Fruit fly (Drosophila melanogaster) whole organism, embryonic: ENCODE results near the gene Mtch.

Source experiments
- Ada2b ChIP-seq: fragments of 200-800 bp; sonication (Bioruptor generic); IDR thresholded peaks from 2 replicates; pipeline ENCODE4 v1.3.6; 2022; ENCODE audit warnings: missing biosample characterization, missing genetic modification characterization
- BEAF-32 ChIP-seq: fragments of 200-800 bp; sonication (Bioruptor generic); optimal IDR thresholded peaks from 3 replicates; lab custom pipeline; 2017; ENCODE audit warnings: missing biosample characterization, missing genetic modification characterization, mild to moderate bottlenecking, moderate library complexity, missing genetic modification reagents
- CG12659 ChIP-seq: fragments of 200-800 bp; sonication (Bioruptor generic); optimal IDR thresholded peaks from 3 replicates; lab custom pipeline; 2017; ENCODE audit warnings: mild to moderate bottlenecking, missing biosample characterization, missing genetic modification reagents, missing genetic modification characterization
- CG12769 ChIP-seq: fragments of 200-800 bp; sonication (Bioruptor generic); optimal IDR thresholded peaks from 2 replicates; lab custom pipeline; 2019; ENCODE audit warnings: missing biosample characterization, mild to moderate bottlenecking, missing genetic modification characterization, moderate library complexity
- CG13287 ChIP-seq: fragments of 200-800 bp; sonication (Bioruptor generic); IDR thresholded peaks from 2 replicates; pipeline ENCODE4 v1.3.6; 2022; ENCODE audit warnings: missing biosample characterization, missing genetic modification characterization; ENCODE audit not compliant: partially characterized antibody
- CG14710 ChIP-seq: fragments of 200-800 bp; sonication (Bioruptor generic); optimal IDR thresholded peaks from 3 replicates; lab custom pipeline; 2019; ENCODE audit warnings: missing biosample characterization, mild to moderate bottlenecking, missing genetic modification characterization, moderate library complexity
- CG14860 ChIP-seq: fragments of 200-800 bp; sonication (Bioruptor generic); IDR thresholded peaks from 3 replicates; pipeline ENCODE4 v1.3.6; 2022; ENCODE audit warnings: missing biosample characterization, missing genetic modification characterization; ENCODE audit not compliant: partially characterized antibody
- CG15514 ChIP-seq: fragments of 200-800 bp; sonication (Bioruptor generic); optimal IDR thresholded peaks from 3 replicates; lab custom pipeline; 2017; ENCODE audit warnings: missing biosample characterization, missing genetic modification characterization, mild to moderate bottlenecking, moderate library complexity, missing genetic modification reagents
- CG16813 ChIP-seq: fragments of 200-800 bp; sonication (Bioruptor generic); IDR thresholded peaks from 3 replicates; pipeline ENCODE4 v1.3.6; 2022; ENCODE audit warnings: missing biosample characterization, missing genetic modification characterization; ENCODE audit not compliant: partially characterized antibody
- CG17385 ChIP-seq: fragments of 200-800 bp; sonication (Bioruptor generic); optimal IDR thresholded peaks from 3 replicates; lab custom pipeline; 2018; ENCODE audit warnings: missing biosample characterization, mild to moderate bottlenecking, missing genetic modification characterization
- CG17829 ChIP-seq: fragments of 200-800 bp; optimal IDR thresholded peaks from 2 replicates; lab custom pipeline; 2019; ENCODE audit warnings: missing biosample characterization, mild to moderate bottlenecking, missing genetic modification characterization, moderate library complexity
- CG2129 ChIP-seq: fragments of 200-800 bp; sonication (Bioruptor generic); IDR thresholded peaks from 2 replicates; pipeline ENCODE4 v1.3.6; 2022; ENCODE audit warnings: missing biosample characterization, missing genetic modification characterization; ENCODE audit not compliant: partially characterized antibody
- CG30020 ChIP-seq: fragments of 200-800 bp; optimal IDR thresholded peaks from 2 replicates; lab custom pipeline; 2019; ENCODE audit warnings: missing biosample characterization, mild to moderate bottlenecking, missing genetic modification characterization, moderate library complexity
- CG31441 ChIP-seq: fragments of 200-800 bp; sonication (Bioruptor generic); IDR thresholded peaks from 2 replicates; pipeline ENCODE4 v1.3.6; 2022; ENCODE audit warnings: missing biosample characterization, missing genetic modification characterization
- CG34422 ChIP-seq: fragments of 200-800 bp; sonication (Bioruptor generic); IDR thresholded peaks from 3 replicates; pipeline ENCODE4 v1.3.6; 2022; ENCODE audit warnings: missing biosample characterization, missing genetic modification characterization
- CG3726 ChIP-seq: fragments of 200-800 bp; sonication (Bioruptor generic); IDR thresholded peaks from 3 replicates; pipeline ENCODE4, ENCODE4 v1.3.6; 2022; ENCODE audit warnings: missing biosample characterization, missing genetic modification characterization
- CG4617 ChIP-seq: fragments of 200-800 bp; sonication (Bioruptor generic); optimal IDR thresholded peaks from 3 replicates; lab custom pipeline; 2016; ENCODE audit warnings: missing biosample characterization, missing genetic modification characterization, borderline replicate concordance
- CG6175 ChIP-seq: fragments of 200-800 bp; sonication (Bioruptor generic); IDR thresholded peaks from 3 replicates; pipeline ENCODE4 v1.3.6; 2022; ENCODE audit warnings: missing biosample characterization, missing genetic modification characterization
- CG7963 ChIP-seq: fragments of 200-800 bp; sonication (Bioruptor generic); IDR thresholded peaks from 3 replicates; pipeline ENCODE4 v1.3.6; 2022; ENCODE audit warnings: missing biosample characterization, missing genetic modification characterization; ENCODE audit not compliant: partially characterized antibody
- CTCF ChIP-seq: fragments of 200-800 bp; sonication (Bioruptor generic); optimal IDR thresholded peaks from 2 replicates; lab custom pipeline; 2017; ENCODE audit warnings: missing biosample characterization, mild to moderate bottlenecking, missing genetic modification characterization, moderate library complexity
- Deaf1 ChIP-seq: fragments of 200-800 bp; optimal IDR thresholded peaks from 3 replicates; lab custom pipeline; 2019; ENCODE audit warnings: missing biosample characterization, mild to moderate bottlenecking, missing genetic modification characterization, moderate library complexity
- Dll ChIP-seq: fragments of 200-800 bp; sonication (Bioruptor generic); IDR thresholded peaks from 4 replicates; pipeline ENCODE4 v1.3.6; 2022; ENCODE audit warnings: missing biosample characterization, missing genetic modification characterization; ENCODE audit not compliant: partially characterized antibody
- Dp ChIP-seq: fragments of 200-800 bp; sonication (Bioruptor generic); optimal IDR thresholded peaks from 2 replicates; lab custom pipeline; 2018; ENCODE audit warnings: missing biosample characterization, mild to moderate bottlenecking, missing genetic modification characterization, moderate library complexity
- Fer1 ChIP-seq: fragments of 200-800 bp; sonication (Bioruptor generic); optimal IDR thresholded peaks from 2 replicates; lab custom pipeline; 2017; ENCODE audit warnings: missing biosample characterization, mild to moderate bottlenecking, missing genetic modification characterization
- Hsf ChIP-seq: fragments of 200-800 bp; sonication (Bioruptor generic); optimal IDR thresholded peaks from 3 replicates; lab custom pipeline; 2016; ENCODE audit warnings: missing biosample characterization, missing genetic modification characterization
- MBD-R2 ChIP-seq: fragments of 200-800 bp; sonication (Bioruptor generic); IDR thresholded peaks from 2 replicates; pipeline ENCODE4 v1.3.6; 2022; ENCODE audit warnings: missing biosample characterization, missing genetic modification characterization
- MESR4 ChIP-seq: fragments of 200-800 bp; sonication (Bioruptor generic); optimal IDR thresholded peaks from 2 replicates; lab custom pipeline; 2018; ENCODE audit warnings: missing biosample characterization, mild to moderate bottlenecking, missing genetic modification characterization, moderate library complexity
- Med ChIP-seq: fragments of 200-800 bp; sonication (Bioruptor generic); peaks from one replicate; lab custom pipeline; 2016; ENCODE audit warnings: missing biosample characterization, missing genetic modification characterization, mild to moderate bottlenecking, inconsistent platforms, moderate library complexity
- Neu2 ChIP-seq: fragments of 200-800 bp; sonication (Bioruptor generic); optimal IDR thresholded peaks from 3 replicates; lab custom pipeline; 2016; ENCODE audit warnings: missing biosample characterization, missing genetic modification characterization, borderline replicate concordance
- Opbp ChIP-seq: fragments of 200-800 bp; sonication (Bioruptor generic); IDR thresholded peaks from 3 replicates; pipeline ENCODE4 v1.3.6; 2022; ENCODE audit warnings: missing biosample characterization, missing genetic modification characterization; ENCODE audit not compliant: partially characterized antibody
- Stat92E ChIP-seq, 3 experiments: fragments of >200 bp in 2 of 3; fragments of 200-800 bp in 1 of 3; sonication (Bioruptor generic) in 1 of 3; optimal IDR thresholded peaks; 2 replicates each; lab custom pipeline; 2017 to 2019; ENCODE audit warnings: missing biosample characterization in 3 of 3, missing genetic modification characterization in 3 of 3, mild to moderate bottlenecking in 1 of 3, moderate library complexity in 1 of 3
- YL-1 ChIP-seq: fragments of 200-800 bp; sonication (Bioruptor generic); optimal IDR thresholded peaks from 3 replicates; lab custom pipeline; 2017; ENCODE audit warnings: missing biosample characterization, mild to moderate bottlenecking, missing genetic modification characterization
- bigmax ChIP-seq: fragments of 200-800 bp; sonication (Bioruptor generic); optimal IDR thresholded peaks from 2 replicates; lab custom pipeline; 2018; ENCODE audit warnings: missing biosample characterization, mild to moderate bottlenecking, missing genetic modification characterization
- croc ChIP-seq: fragments of 200-800 bp; sonication (Bioruptor generic); conservative IDR thresholded peaks from 3 replicates; pipeline ENCODE4 v1.3.6; 2022; ENCODE audit warnings: missing biosample characterization, missing genetic modification characterization
- crol ChIP-seq: fragments of 200-800 bp; sonication (Bioruptor generic); IDR thresholded peaks from 2 replicates; pipeline ENCODE4 v1.3.6; 2022; ENCODE audit warnings: missing biosample characterization, missing genetic modification characterization
- dm ChIP-seq: fragments of 200-800 bp; sonication (Bioruptor generic); optimal IDR thresholded peaks from 3 replicates; lab custom pipeline; 2016; ENCODE audit warnings: missing biosample characterization, missing genetic modification characterization
- ems ChIP-seq: fragments of 200-800 bp; sonication (Bioruptor generic); optimal IDR thresholded peaks from 3 replicates; lab custom pipeline; 2016; ENCODE audit warnings: missing biosample characterization, missing genetic modification characterization
- gfzf ChIP-seq: fragments of 200-800 bp; sonication (Bioruptor generic); optimal IDR thresholded peaks from 2 replicates; lab custom pipeline; 2016; ENCODE audit warnings: missing biosample characterization, mild to moderate bottlenecking, missing genetic modification characterization, moderate library complexity
- kay ChIP-seq: fragments of 200-800 bp; sonication (Bioruptor generic); optimal IDR thresholded peaks from 2 replicates; lab custom pipeline; 2016; ENCODE audit warnings: missing biosample characterization, missing genetic modification characterization
- lov ChIP-seq, 2 experiments: fragments of 200-800 bp in 1 of 2; fragments of >200 bp in 1 of 2; sonication (Bioruptor generic) in 1 of 2; IDR thresholded peaks in 1 of 2; optimal IDR thresholded peaks in 1 of 2; 2 replicates in 1 of 2; 3 replicates in 1 of 2; pipeline versions ENCODE4 v1.3.6 to Lab custom; 2017 to 2022; ENCODE audit warnings: missing biosample characterization in 1 of 2, missing genetic modification characterization in 1 of 2
- nom ChIP-seq: fragments of 200-800 bp; sonication (Bioruptor generic); optimal IDR thresholded peaks from 2 replicates; lab custom pipeline; 2017; ENCODE audit warnings: missing biosample characterization, missing genetic modification characterization, mild to moderate bottlenecking, moderate library complexity, missing genetic modification reagents
- pzg ChIP-seq: fragments of 200-800 bp; sonication (Bioruptor generic); optimal IDR thresholded peaks from 3 replicates; lab custom pipeline; 2018; ENCODE audit warnings: missing biosample characterization, mild to moderate bottlenecking, missing genetic modification characterization, moderate library complexity
- stwl ChIP-seq: fragments of 200-800 bp; sonication (Bioruptor generic); optimal IDR thresholded peaks from 3 replicates; lab custom pipeline; 2018; ENCODE audit warnings: missing biosample characterization, mild to moderate bottlenecking, missing genetic modification characterization, moderate library complexity
- trem ChIP-seq: fragments of 200-800 bp; optimal IDR thresholded peaks from 3 replicates; lab custom pipeline; 2019; ENCODE audit warnings: missing biosample characterization, mild to moderate bottlenecking, missing genetic modification characterization, moderate library complexity
- z ChIP-seq: fragments of 200-800 bp; sonication (Bioruptor generic); IDR thresholded peaks from 3 replicates; pipeline ENCODE4 v1.3.6; 2022; ENCODE audit warnings: missing biosample characterization, missing genetic modification characterization
- zfh1 ChIP-seq: fragments of 200-800 bp; sonication (Bioruptor generic); IDR thresholded peaks from 3 replicates; pipeline ENCODE4 v1.3.6; 2022; ENCODE audit warnings: missing biosample characterization, missing genetic modification characterization

Gene Mtch

dm6 chr3L:205723-206284 is 21.4 kb downstream of the Mtch start, which contains the start of the genes Gk1 and CG13876 (continued):
- no peak; the same call in 1 of the 2 replicates for TF ChIP-seq CG31441 (GFP tag; lab: Robert Waterston, UW)
- peak; percentile 72 for TF ChIP-seq ems
- no peak for TF ChIP-seq CG2129 (GFP tag; lab: Robert Waterston, UW)
- no peak for TF ChIP-seq CG16813 (GFP tag; lab: Robert Waterston, UW)
- TF ChIP-seq Hsf (GFP tag; lab: Kevin White, UChicago), result peak; percentile 67
- peak; percentile 96 for TF ChIP-seq zfh1 (GFP tag; lab: Robert Waterston, UW)
- TF ChIP-seq Ada2b (GFP tag; lab: Robert Waterston, UW), result peak; percentile 94
- TF ChIP-seq, all 482 proteins: peak for 368

dm6 chr3L:211200-211599 is 26.8 kb downstream of the Mtch start, which contains the start of gene Prp4k:
Gene Prp4k (minus strand): TSS chr3L:211457.
- TF ChIP-seq pzg (GFP tag; lab: Kevin White, UChicago) (peak; percentile 50), z (GFP tag; lab: Robert Waterston, UW) (no peak), MESR4 (GFP tag; lab: Kevin White, UChicago) (peak; percentile 97), CG34422 (GFP tag; lab: Robert Waterston, UW) (peak; percentile 27; the same call in 1 of the 3 replicates), Stat92E (GFP tag; optimal IDR thresholded peaks at IDR 0.05; lab: Kevin White, UChicago) (peak in 1 of 3 experiments; percentile 33), BEAF-32 (peak; percentile 11), kay (GFP tag; lab: Kevin White, UChicago) (no peak), croc (no peak), Dll (GFP tag; lab: Robert Waterston, UW) (0 out of 4 replicates have a peak, but pooled peaks have one; percentile 33), YL-1 (GFP tag; lab: Kevin White, UChicago) (peak; percentile 72), CG6175 (GFP tag; lab: Robert Waterston, UW) (0 out of 3 replicates have a peak, but pooled peaks have one; percentile 11), gfzf (peak; percentile 67), trem (peak; percentile 41), CG3726 (no peak), Opbp (GFP tag; lab: Robert Waterston, UW) (0 out of 3 replicates have a peak, but pooled peaks have one; percentile 41), CG14710 (peak; percentile 37), lov (optimal IDR thresholded peaks at IDR 0.05; lab: Kevin White, UChicago) (no peak), lov (GFP tag; IDR thresholded peaks at IDR 0.05; lab: Robert Waterston, UW) (no peak), Deaf1 (tag; lab: Kevin White, UChicago) (peak; percentile 58), CG12769 (tag; lab: Kevin White, UChicago) (no peak), CG13287 (GFP tag; lab: Robert Waterston, UW) (peak; percentile 44; the same call in 1 of the 2 replicates), CG14860 (GFP tag; lab: Robert Waterston, UW) (0 out of 3 replicates have a peak, but pooled peaks have one; percentile 26), CG17385 (GFP tag; lab: Kevin White, UChicago) (peak; percentile 92), CG17829 (tag; lab: Kevin White, UChicago) (peak; percentile 19), dm (GFP tag; lab: Kevin White, UChicago) (no peak), Med (GFP tag; lab: Kevin White, UChicago) (peak; percentile 70), MBD-R2 (GFP tag; lab: Robert Waterston, UW) (peak; percentile 61), CTCF (GFP tag; lab: Kevin White, UChicago) (peak; percentile 0), Neu2 (GFP tag; lab: Kevin White, UChicago) (no peak), crol (GFP tag; lab: Robert Waterston, UW) (peak; percentile 42; the same call in 1 of the 2 replicates), CG15514 (GFP tag; lab: Kevin White, UChicago) (peak; percentile 39), stwl (tag; lab: Kevin White, UChicago) (peak; percentile 50), CG4617 (GFP tag; lab: Kevin White, UChicago) (peak; percentile 87), Dp (GFP tag; lab: Kevin White, UChicago) (peak; percentile 4), bigmax (GFP tag; lab: Kevin White, UChicago) (peak; percentile 56), CG30020 (tag; lab: Kevin White, UChicago) (peak; percentile 4), nom (GFP tag; lab: Kevin White, UChicago) (peak; percentile 49), CG12659 (peak; percentile 63), Fer1 (GFP tag; lab: Kevin White, UChicago) (peak; percentile 21), CG7963 (GFP tag; lab: Robert Waterston, UW) (no peak)
